Worm (Caenorhabditis elegans): ENCODE data around the gene nhr-96.
"Not testable (repeated sequence)": the region's sequence is repeated elsewhere in the genome, so short reads cannot be mapped to it uniquely, and the experiment has no call there.

The nhr-96 gene

ce11 chrV:2254553-2255124 lies 21.4 kb downstream of the nhr-96 start, which contains the start of gene str-253:
Gene str-253, minus strand, starts transcription at chrV:2254603.
- TF ChIP-seq dao-5 (tag; optimal IDR thresholded peaks at IDR 0.05), result no peak
- TF ChIP-seq W03F9.2 (tag; optimal IDR thresholded peaks at IDR 0.05), result no peak
- no peak for TF ChIP-seq him-1 (tag; optimal IDR thresholded peaks at IDR 0.05)

- TF ChIP-seq him-1, W03F9.2, dao-5 (tag; optimal IDR thresholded peaks at IDR 0.05): not testable (repeated sequence)
Measured at ce11 chrV:2255191-2255590, 21.9 kb downstream of the nhr-96 start, which contains the start of gene F41B5.1. Gene F41B5.1, plus strand, starts transcription at chrV:2255533.

ce11 chrV:2259750-2260149 lies 26.5 kb downstream of the nhr-96 start, which contains the start of gene nhr-182:
Gene nhr-182, minus strand, starts transcription at chrV:2259927.
- TF ChIP-seq dao-5 (tag; optimal IDR thresholded peaks at IDR 0.05) (no peak), him-1 (tag; optimal IDR thresholded peaks at IDR 0.05) (no peak), W03F9.2 (tag; optimal IDR thresholded peaks at IDR 0.05) (no peak)

ce11 chrV:2260660-2261059 lies 27.4 kb downstream of the nhr-96 start, which contains the start of gene F41B5.12:
Gene F41B5.12, plus strand, starts transcription at chrV:2260960.
- TF ChIP-seq him-1 (tag; optimal IDR thresholded peaks at IDR 0.05) (no peak), W03F9.2 (tag; optimal IDR thresholded peaks at IDR 0.05) (no peak), dao-5 (tag; optimal IDR thresholded peaks at IDR 0.05) (no peak)

ce11 chrV:2264455-2264854 lies 31.2 kb downstream of the nhr-96 start, which contains the start of gene nhr-183:
Gene nhr-183, minus strand, starts transcription at chrV:2264634.
- TF ChIP-seq dao-5 (tag; optimal IDR thresholded peaks at IDR 0.05), result no peak
- no peak for TF ChIP-seq W03F9.2 (tag; optimal IDR thresholded peaks at IDR 0.05)
- TF ChIP-seq him-1 (tag; optimal IDR thresholded peaks at IDR 0.05), result no peak

- no peak for TF ChIP-seq dao-5 (tag; optimal IDR thresholded peaks at IDR 0.05)
Measured at ce11 chrV:2264925-2265324, 31.6 kb downstream of the nhr-96 start.

ce11 chrV:2266958-2267357 lies 33.7 kb downstream of the nhr-96 start, which contains the start of gene nhr-275:
Gene nhr-275, minus strand, starts transcription at chrV:2267058.
- no peak for TF ChIP-seq dao-5 (tag; optimal IDR thresholded peaks at IDR 0.05)
- no peak for TF ChIP-seq W03F9.2 (tag; optimal IDR thresholded peaks at IDR 0.05)

ce11 chrV:2271750-2272149 lies 38.5 kb downstream of the nhr-96 start, which contains the start of gene Y5H2A.1:
Gene Y5H2A.1, minus strand, starts transcription at chrV:2271850.
- TF ChIP-seq W03F9.2 (tag; optimal IDR thresholded peaks at IDR 0.05) (no peak), dao-5 (tag; optimal IDR thresholded peaks at IDR 0.05) (no peak)

ce11 chrV:2274253-2274892 lies 41.1 kb downstream of the nhr-96 start, which contains the start of the genes Y5H2A.4 and abu-4:
Gene Y5H2A.4, minus strand, starts transcription at chrV:2274353.
Gene abu-4, plus strand, starts transcription at chrV:2274842.
- TF ChIP-seq him-1 (tag; optimal IDR thresholded peaks at IDR 0.05), result no peak
- no peak for TF ChIP-seq W03F9.2 (tag; optimal IDR thresholded peaks at IDR 0.05)
- TF ChIP-seq dao-5 (tag; optimal IDR thresholded peaks at IDR 0.05), result no peak

- TF ChIP-seq him-1 (tag; optimal IDR thresholded peaks at IDR 0.05) (no peak), W03F9.2 (tag; optimal IDR thresholded peaks at IDR 0.05) (no peak), dao-5 (tag; optimal IDR thresholded peaks at IDR 0.05) (no peak)
Measured at ce11 chrV:2277260-2277659, 44.0 kb downstream of the nhr-96 start.

- no peak for TF ChIP-seq W03F9.2 (tag; optimal IDR thresholded peaks at IDR 0.05)
- TF ChIP-seq dao-5 (tag; optimal IDR thresholded peaks at IDR 0.05), result no peak
- TF ChIP-seq him-1 (tag; optimal IDR thresholded peaks at IDR 0.05), result no peak
Measured at ce11 chrV:2278052-2278451, 44.8 kb downstream of the nhr-96 start, which contains the start of gene nhr-59. Gene nhr-59, minus strand, starts transcription at chrV:2278265.

ce11 chrV:2278543-2278942 lies 45.3 kb downstream of the nhr-96 start, which contains the start of gene fbxa-137:
Gene fbxa-137, plus strand, starts transcription at chrV:2278816.
- TF ChIP-seq him-1 (tag; optimal IDR thresholded peaks at IDR 0.05) (no peak), dao-5 (tag; optimal IDR thresholded peaks at IDR 0.05) (no peak), W03F9.2 (tag; optimal IDR thresholded peaks at IDR 0.05) (no peak)

- TF ChIP-seq him-1 (tag; optimal IDR thresholded peaks at IDR 0.05) (no peak), W03F9.2 (tag; optimal IDR thresholded peaks at IDR 0.05) (peak; percentile 17), dao-5 (tag; optimal IDR thresholded peaks at IDR 0.05) (no peak)
Measured at ce11 chrV:2281499-2281898, 48.2 kb downstream of the nhr-96 start, which contains the start of gene nhr-228. Gene nhr-228, plus strand, starts transcription at chrV:2281759.
